Fruit fly (Drosophila melanogaster): ENCODE measurements around the gene Trc8.

Gene Trc8

dm6 chr3R:29552830-29553583 lies 49.4 kb upstream of the Trc8 start:
- peak; percentile 96 for TF ChIP-seq abd-A (tag; optimal IDR thresholded peaks at IDR 0.05)
- no peak for TF ChIP-seq ttk (GFP tag; IDR thresholded peaks at IDR 0.05)
- peak; percentile 81 for TF ChIP-seq CTCF (GFP tag; optimal IDR thresholded peaks at IDR 0.05)
- 0 out of 4 replicates have a peak, but pooled peaks have one; percentile 9 for TF ChIP-seq chinmo (GFP tag; IDR thresholded peaks at IDR 0.05; ENCODE audit: partially characterized antibody)
- TF ChIP-seq slou (GFP tag; optimal IDR thresholded peaks at IDR 0.05) = no peak
- peak; percentile 68 for TF ChIP-seq Nf-YB (GFP tag; optimal IDR thresholded peaks at IDR 0.05)
- peak; percentile 64 for TF ChIP-seq Hey (tag; optimal IDR thresholded peaks at IDR 0.05)
- TF ChIP-seq Gug (GFP tag; IDR thresholded peaks at IDR 0.05) = no peak
- no peak for TF ChIP-seq wor (GFP tag; IDR thresholded peaks at IDR 0.05)
- TF ChIP-seq mirr (GFP tag; optimal IDR thresholded peaks at IDR 0.05) = peak; percentile 40
- TF ChIP-seq gsb-n (tag; optimal IDR thresholded peaks at IDR 0.05) = peak; percentile 58
- peak; percentile 17; the same call in 1 of the 2 replicates for TF ChIP-seq CG32532 (GFP tag; IDR thresholded peaks at IDR 0.05)
- TF ChIP-seq seq (GFP tag; IDR thresholded peaks at IDR 0.05) = peak; percentile 65
- TF ChIP-seq ase (GFP tag; IDR thresholded peaks at IDR 0.05) = no peak
- peak; percentile 42 for TF ChIP-seq zen (tag; optimal IDR thresholded peaks at IDR 0.05)
- TF ChIP-seq yki (optimal IDR thresholded peaks at IDR 0.05) = no peak
- TF ChIP-seq CG14860 (GFP tag; IDR thresholded peaks at IDR 0.05; ENCODE audit: partially characterized antibody) = 0 out of 3 replicates have a peak, but pooled peaks have one; percentile 33
- TF ChIP-seq Elba2 (GFP tag; optimal IDR thresholded peaks at IDR 0.05) = no peak
- peak; percentile 35 for TF ChIP-seq Med (GFP tag)
- peak; percentile 40 for TF ChIP-seq pros (GFP tag; optimal IDR thresholded peaks at IDR 0.05)
- no peak for TF ChIP-seq ap (GFP tag; IDR thresholded peaks at IDR 0.05)
- TF ChIP-seq cg (GFP tag; optimal IDR thresholded peaks at IDR 0.05) = peak; percentile 72
- peak; percentile 68 for TF ChIP-seq nerfin-1 (tag; optimal IDR thresholded peaks at IDR 0.05)
- no peak for TF ChIP-seq Lhr (GFP tag; optimal IDR thresholded peaks at IDR 0.05)
- no peak for TF ChIP-seq onecut (GFP tag; IDR thresholded peaks at IDR 0.05)
- TF ChIP-seq run (tag; optimal IDR thresholded peaks at IDR 0.05) = peak; percentile 57
- TF ChIP-seq Nf-YC (tag; optimal IDR thresholded peaks at IDR 0.05) = peak; percentile 81
- TF ChIP-seq Deaf1 (tag; optimal IDR thresholded peaks at IDR 0.05) = peak; percentile 73
- TF ChIP-seq Hmx (GFP tag; optimal IDR thresholded peaks at IDR 0.05) = no peak
- no peak for TF ChIP-seq Six4 (GFP tag; optimal IDR thresholded peaks at IDR 0.05)

dm6 chr3R:29550735-29551134 lies 47.1 kb upstream of the Trc8 start:
- no peak for TF ChIP-seq CG16863 (GFP tag; optimal IDR thresholded peaks at IDR 0.05)
- no peak for TF ChIP-seq chn (GFP tag; optimal IDR thresholded peaks at IDR 0.05)
- TF ChIP-seq HLH54F (GFP tag; optimal IDR thresholded peaks at IDR 0.05) = no peak
- peak; percentile 77 for TF ChIP-seq abd-A (tag; optimal IDR thresholded peaks at IDR 0.05)
- TF ChIP-seq Ets65A (GFP tag) = peak; percentile 70
- peak; percentile 45 for TF ChIP-seq Deaf1 (tag; optimal IDR thresholded peaks at IDR 0.05)
- no peak for TF ChIP-seq cas (GFP tag; IDR thresholded peaks at IDR 0.05)

dm6 chr3R:29549945-29550344 lies 46.3 kb upstream of the Trc8 start:
- TF ChIP-seq CG30431 (GFP tag; optimal IDR thresholded peaks at IDR 0.05) (peak; percentile 26), Med (GFP tag) (peak; percentile 67), hb (GFP tag; IDR thresholded peaks at IDR 0.05; ENCODE audit: partially characterized antibody) (no peak), Xrp1 (GFP tag; IDR thresholded peaks at IDR 0.05) (peak; percentile 47), CG1603 (tag; optimal IDR thresholded peaks at IDR 0.05) (peak; percentile 53), lola (GFP tag; optimal IDR thresholded peaks at IDR 0.05) (peak in 1 of 3 experiments; percentile 11), CG33213 (GFP tag; optimal IDR thresholded peaks at IDR 0.05) (no peak), ara (GFP tag; IDR thresholded peaks at IDR 0.05) (peak; percentile 32; the same call in 1 of the 2 replicates), phol (tag; optimal IDR thresholded peaks at IDR 0.05) (peak; percentile 27), eve (GFP tag; optimal IDR thresholded peaks at IDR 0.05) (no peak), ken (GFP tag; IDR thresholded peaks at IDR 0.05) (no peak), tin (GFP tag; optimal IDR thresholded peaks at IDR 0.05) (peak; percentile 23), oc (tag; optimal IDR thresholded peaks at IDR 0.05) (no peak), CG15696 (tag; optimal IDR thresholded peaks at IDR 0.05) (peak; percentile 27), fd102C (GFP tag; optimal IDR thresholded peaks at IDR 0.05) (peak; percentile 51), CG10979 (tag; optimal IDR thresholded peaks at IDR 0.05) (peak; percentile 39)
